Worm (Caenorhabditis elegans) whole organism, midembryonic: Measurements from ENCODE around the gene Y45F10B.3.

Experiments used
- T22C8.4 ChIP-seq: fragments of 200-800 bp; sonication (Bioruptor generic); IDR thresholded peaks from 2 replicates; pipeline ENCODE4 v1.3.6; 2022; ENCODE audit warnings: missing genetic modification characterization, missing compliant biosample characterization
- klf-2 ChIP-seq: fragments of 200-800 bp; sonication (Bioruptor generic); conservative IDR thresholded peaks from 2 replicates; pipeline ENCODE4 v1.3.6; 2022; ENCODE audit warnings: missing genetic modification reagents, missing genetic modification characterization, missing compliant biosample characterization
- ztf-29 ChIP-seq: fragments of 200-800 bp; sonication (Bioruptor generic); IDR thresholded peaks from 2 replicates; pipeline ENCODE4 v1.3.6; 2022; ENCODE audit warnings: missing genetic modification reagents, missing genetic modification characterization, missing compliant biosample characterization

DNA sequence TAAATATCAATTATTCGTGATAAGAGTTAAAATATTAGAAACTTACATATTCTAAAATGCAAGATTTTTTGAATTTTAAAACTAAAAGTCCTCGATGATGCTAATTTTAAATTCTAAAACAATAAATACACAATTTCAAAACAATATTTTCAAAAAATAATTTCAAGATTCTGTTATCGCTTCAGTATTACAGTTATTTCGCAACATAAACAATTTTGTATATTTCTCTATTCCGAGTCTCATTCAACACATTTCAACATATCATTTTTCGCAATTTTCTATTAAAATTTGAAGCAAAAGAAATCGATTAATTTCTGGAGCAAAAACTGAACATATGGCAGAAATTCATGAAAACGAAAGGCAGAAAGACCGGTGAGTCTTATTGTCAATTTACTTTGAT lies 39.7 kb downstream of the Y45F10B.3 start, which contains the start of gene fbxa-98:
- TF ChIP-seq T22C8.4 (GFP tag; lab: Robert Waterston, UW) (no peak), klf-2 (GFP tag; lab: Robert Waterston, UW) (no peak), ztf-29 (GFP tag; lab: Robert Waterston, UW) (no peak)
